Fruit fly (Drosophila melanogaster): Measurements from ENCODE around the gene Atg1.

The Atg1 gene

DNA sequence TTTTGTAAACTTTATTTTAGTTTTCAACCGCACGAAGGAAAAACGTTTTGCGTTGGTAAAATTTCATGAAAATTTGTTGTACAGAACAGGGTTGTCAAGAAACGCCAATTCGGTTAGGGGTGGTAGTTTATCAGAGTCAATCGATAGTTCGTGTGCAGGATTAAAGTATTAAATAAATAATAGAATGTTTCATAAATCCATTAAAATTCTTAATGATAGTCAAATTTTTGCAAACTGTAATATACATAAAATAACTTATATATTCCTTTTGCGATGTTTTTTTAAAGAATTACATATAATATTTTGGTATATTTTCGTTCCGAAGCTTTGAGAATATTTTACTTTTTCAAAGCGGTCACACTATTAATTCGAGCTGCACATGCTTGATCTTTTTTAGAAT lies 9.0 kb upstream of the Atg1 start, which contains the start of the genes Sf3a2 and CG42588 (continued):
- TF ChIP-seq Hr78 (GFP tag; optimal IDR thresholded peaks at IDR 0.05) = no peak
- peak; percentile 50 for TF ChIP-seq CG4424 (GFP tag; optimal IDR thresholded peaks at IDR 0.05)
- no peak for TF ChIP-seq eve (GFP tag; optimal IDR thresholded peaks at IDR 0.05)
- TF ChIP-seq gt (GFP tag; IDR thresholded peaks at IDR 0.05) = no peak
- peak; percentile 29 for TF ChIP-seq Six4 (GFP tag; optimal IDR thresholded peaks at IDR 0.05)
- TF ChIP-seq mirr (GFP tag; optimal IDR thresholded peaks at IDR 0.05) = no peak

dm6 chr3L:12808421-12808820 lies 3.5 kb upstream of the Atg1 start, which contains the start of gene CG32110:
TSS of gene CG32110 (plus strand) at chr3L:12808721.
- TF ChIP-seq dm (GFP tag; optimal IDR thresholded peaks at IDR 0.05) (no peak), CG13894 (tag; optimal IDR thresholded peaks at IDR 0.05) (no peak), Gsc (GFP tag; IDR thresholded peaks at IDR 0.05) (no peak), stc (GFP tag; IDR thresholded peaks at IDR 0.05) (no peak), CG7963 (GFP tag; IDR thresholded peaks at IDR 0.05; ENCODE audit: partially characterized antibody) (no peak), Bteb2 (GFP tag; optimal IDR thresholded peaks at IDR 0.05) (no peak), hbn (GFP tag; IDR thresholded peaks at IDR 0.05; ENCODE audit: partially characterized antibody) (no peak), CG31224 (GFP tag; IDR thresholded peaks at IDR 0.05) (no peak), yki (optimal IDR thresholded peaks at IDR 0.05) (no peak), nerfin-1 (tag; optimal IDR thresholded peaks at IDR 0.05) (no peak), Antp (GFP tag; optimal IDR thresholded peaks at IDR 0.05) (no peak), CG1647 (GFP tag; optimal IDR thresholded peaks at IDR 0.05) (no peak), CG17612 (GFP tag; IDR thresholded peaks at IDR 0.05) (no peak), lola (GFP tag; optimal IDR thresholded peaks at IDR 0.05) (no peak), Sin3A (optimal IDR thresholded peaks at IDR 0.05) (no peak), scrt (GFP tag; optimal IDR thresholded peaks at IDR 0.05) (no peak), Dp (GFP tag; optimal IDR thresholded peaks at IDR 0.05) (no peak)

DNA sequence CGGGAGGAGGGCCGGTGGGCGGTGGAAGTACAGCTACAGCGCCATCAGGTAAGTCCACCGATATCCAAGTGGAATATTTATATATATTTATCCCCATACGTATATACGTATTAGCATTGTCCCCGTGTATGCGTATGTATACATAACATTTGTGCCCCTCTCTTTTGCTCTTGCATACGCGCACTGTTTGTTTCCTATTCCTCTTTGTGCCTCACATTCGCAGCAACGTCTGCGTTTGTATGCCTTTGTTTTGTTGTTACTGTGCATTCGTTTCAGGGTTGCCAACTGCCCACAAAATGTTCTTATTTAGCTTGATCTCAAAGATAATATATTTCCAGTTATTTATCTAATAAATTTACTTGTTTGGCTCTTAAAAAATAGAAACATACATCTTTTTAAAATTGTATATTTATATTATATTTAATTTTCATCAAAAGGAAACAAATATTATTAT lies 1.4 kb upstream of the Atg1 start:
- TF ChIP-seq CG13894 (tag; optimal IDR thresholded peaks at IDR 0.05) = no peak
- no peak for TF ChIP-seq tx (GFP tag; optimal IDR thresholded peaks at IDR 0.05)
- peak; percentile 26; the same call in 1 of the 2 replicates for TF ChIP-seq Adf1 (GFP tag; IDR thresholded peaks at IDR 0.05)
- TF ChIP-seq CG12769 (tag; optimal IDR thresholded peaks at IDR 0.05) = no peak
- TF ChIP-seq bcd (GFP tag; optimal IDR thresholded peaks at IDR 0.05) = no peak
- no peak for TF ChIP-seq mam (GFP tag; optimal IDR thresholded peaks at IDR 0.05)
- no peak for TF ChIP-seq pum (GFP tag; optimal IDR thresholded peaks at IDR 0.05)
- TF ChIP-seq CG12071 (GFP tag; optimal IDR thresholded peaks at IDR 0.05) = no peak
- TF ChIP-seq Oli (tag; optimal IDR thresholded peaks at IDR 0.05) = peak; percentile 39
- TF ChIP-seq CG4707 (GFP tag; optimal IDR thresholded peaks at IDR 0.05) = peak; percentile 22
- no peak for TF ChIP-seq sr (GFP tag; IDR thresholded peaks at IDR 0.05)
- TF ChIP-seq slp2 (GFP tag; optimal IDR thresholded peaks at IDR 0.05) = no peak
- peak; percentile 38; the same call in 1 of the 3 replicates for TF ChIP-seq zfh1 (GFP tag; IDR thresholded peaks at IDR 0.05)
- no peak for TF ChIP-seq hkb (optimal IDR thresholded peaks at IDR 0.05)
- peak; percentile 73; the same call in 1 of the 2 replicates for TF ChIP-seq hkb (GFP tag; IDR thresholded peaks at IDR 0.05)
- TF ChIP-seq CG10267 (tag; optimal IDR thresholded peaks at IDR 0.05) = peak; percentile 65
- peak; percentile 21 for TF ChIP-seq CG12659 (GFP tag; optimal IDR thresholded peaks at IDR 0.05)
- peak; percentile 44 for TF ChIP-seq CG10431 (GFP tag; optimal IDR thresholded peaks at IDR 0.05)
- TF ChIP-seq Gug (GFP tag; IDR thresholded peaks at IDR 0.05) = no peak
- no peak for TF ChIP-seq CG12104 (GFP tag; optimal IDR thresholded peaks at IDR 0.05)
- no peak for TF ChIP-seq sqz (GFP tag; optimal IDR thresholded peaks at IDR 0.05)
- peak; percentile 45 for TF ChIP-seq Nf-YC (tag; optimal IDR thresholded peaks at IDR 0.05)
- TF ChIP-seq zen (tag; optimal IDR thresholded peaks at IDR 0.05) = no peak
- no peak for TF ChIP-seq nmo (GFP tag; optimal IDR thresholded peaks at IDR 0.05)
- peak; percentile 50 for TF ChIP-seq Hand (GFP tag; optimal IDR thresholded peaks at IDR 0.05)
- no peak for TF ChIP-seq crp (GFP tag; optimal IDR thresholded peaks at IDR 0.05)
- TF ChIP-seq schlank (tag; optimal IDR thresholded peaks at IDR 0.05) = no peak
- TF ChIP-seq salm (tag; optimal IDR thresholded peaks at IDR 0.05) = peak; percentile 33

All from whole organism, embryonic.